Fruit fly (Drosophila melanogaster) whole organism, embryonic: ENCODE measurements around the gene Mst36Fb.

ENCODE experiments used
- Adf1 ChIP-seq: fragments of 200-800 bp; sonication (Bioruptor generic); IDR thresholded peaks from 2 replicates; pipeline ENCODE4 v1.3.6; 2022; ENCODE audit warnings: missing biosample characterization, missing genetic modification characterization
- Atf3 ChIP-seq: fragments of 200-800 bp; sonication (Bioruptor generic); optimal IDR thresholded peaks from 3 replicates; lab custom pipeline; 2016; ENCODE audit warnings: missing biosample characterization, missing genetic modification characterization
- Atf6 ChIP-seq: fragments of 200-800 bp; sonication (Bioruptor generic); IDR thresholded peaks from 2 replicates; pipeline ENCODE4 v1.3.6; 2022; ENCODE audit warnings: missing biosample characterization, missing genetic modification characterization
- Blimp-1 ChIP-seq: fragments of 200-800 bp; sonication (Bioruptor generic); optimal IDR thresholded peaks from 3 replicates; lab custom pipeline; 2018; ENCODE audit warnings: missing biosample characterization, missing genetic modification characterization, mild to moderate bottlenecking, moderate library complexity, missing genetic modification reagents
- Bteb2 ChIP-seq: fragments of 200-800 bp; sonication (Bioruptor generic); optimal IDR thresholded peaks from 2 replicates; lab custom pipeline; 2016; ENCODE audit warnings: missing biosample characterization, missing genetic modification characterization
- CG10147 ChIP-seq: fragments of 200-800 bp; sonication (Bioruptor generic); optimal IDR thresholded peaks from 2 replicates; lab custom pipeline; 2019; ENCODE audit warnings: missing biosample characterization, mild to moderate bottlenecking, missing genetic modification characterization, moderate library complexity
- CG11247 ChIP-seq: fragments of 200-800 bp; sonication (Bioruptor generic); IDR thresholded peaks from 2 replicates; pipeline ENCODE4 v1.3.6; 2022; ENCODE audit warnings: missing biosample characterization, missing genetic modification characterization
- CG11504 ChIP-seq: fragments of 200-800 bp; sonication (Bioruptor generic); optimal IDR thresholded peaks from 3 replicates; lab custom pipeline; 2019; ENCODE audit warnings: missing biosample characterization, mild to moderate bottlenecking, missing genetic modification characterization, moderate library complexity
- CG11696 ChIP-seq: fragments of 200-800 bp; sonication (Bioruptor generic); IDR thresholded peaks from 2 replicates; pipeline ENCODE4 v1.3.6; 2022; ENCODE audit warnings: missing biosample characterization, missing genetic modification characterization
- CG12769 ChIP-seq: fragments of 200-800 bp; sonication (Bioruptor generic); optimal IDR thresholded peaks from 2 replicates; lab custom pipeline; 2019; ENCODE audit warnings: missing biosample characterization, mild to moderate bottlenecking, missing genetic modification characterization, moderate library complexity
- CG13287 ChIP-seq: fragments of 200-800 bp; sonication (Bioruptor generic); IDR thresholded peaks from 2 replicates; pipeline ENCODE4 v1.3.6; 2022; ENCODE audit warnings: missing biosample characterization, missing genetic modification characterization; ENCODE audit not compliant: partially characterized antibody
- CG13624 ChIP-seq: fragments of 200-800 bp; sonication (Bioruptor generic); optimal IDR thresholded peaks from 2 replicates; lab custom pipeline; 2016; ENCODE audit warnings: missing biosample characterization, missing genetic modification characterization
- CG1603 ChIP-seq: fragments of 200-800 bp; sonication (Bioruptor generic); optimal IDR thresholded peaks from 2 replicates; lab custom pipeline; 2019; ENCODE audit warnings: missing biosample characterization, mild to moderate bottlenecking, missing genetic modification characterization, moderate library complexity
- CG17829 ChIP-seq: fragments of 200-800 bp; optimal IDR thresholded peaks from 2 replicates; lab custom pipeline; 2019; ENCODE audit warnings: missing biosample characterization, mild to moderate bottlenecking, missing genetic modification characterization, moderate library complexity
- CG17912 ChIP-seq: fragments of 200-800 bp; sonication (Bioruptor generic); optimal IDR thresholded peaks from 2 replicates; lab custom pipeline; 2018; ENCODE audit warnings: missing biosample characterization, mild to moderate bottlenecking, missing genetic modification characterization
- CG32767 ChIP-seq: fragments of 200-800 bp; sonication (Bioruptor generic); IDR thresholded peaks from 2 replicates; pipeline ENCODE4 v1.3.6; 2022; ENCODE audit warnings: missing biosample characterization, missing genetic modification characterization
- CG3995 ChIP-seq: fragments of 200-800 bp; sonication (Bioruptor generic); optimal IDR thresholded peaks from 3 replicates; lab custom pipeline; 2016; ENCODE audit warnings: missing biosample characterization, missing genetic modification characterization
- CG6175 ChIP-seq: fragments of 200-800 bp; sonication (Bioruptor generic); IDR thresholded peaks from 3 replicates; pipeline ENCODE4 v1.3.6; 2022; ENCODE audit warnings: missing biosample characterization, missing genetic modification characterization
- CG9932 ChIP-seq: fragments of 200-800 bp; sonication (Bioruptor generic); IDR thresholded peaks from 2 replicates; pipeline ENCODE4 v1.3.6; 2022; ENCODE audit warnings: missing biosample characterization, missing genetic modification characterization
- Dad ChIP-seq: fragments of 200-800 bp; sonication (Bioruptor generic); optimal IDR thresholded peaks from 3 replicates; lab custom pipeline; 2016; ENCODE audit warnings: missing biosample characterization, missing genetic modification characterization
- Dek ChIP-seq: fragments of 200-800 bp; sonication (Bioruptor generic); optimal IDR thresholded peaks from 3 replicates; lab custom pipeline; 2019; ENCODE audit warnings: missing biosample characterization, mild to moderate bottlenecking, missing genetic modification characterization, moderate library complexity
- Drgx ChIP-seq: fragments of 200-800 bp; sonication (Bioruptor generic); IDR thresholded peaks from 2 replicates; pipeline ENCODE4 v1.3.6; 2022; ENCODE audit warnings: missing biosample characterization, missing genetic modification characterization
- HLH3B ChIP-seq: fragments of 200-800 bp; sonication (Bioruptor generic); IDR thresholded peaks from 2 replicates; pipeline ENCODE4 v1.3.6; 2022; ENCODE audit warnings: missing biosample characterization, missing genetic modification characterization
- HLHmδ ChIP-seq: fragments of 200-800 bp; sonication (Bioruptor generic); optimal IDR thresholded peaks from 2 replicates; lab custom pipeline; 2018; ENCODE audit warnings: missing biosample characterization, mild to moderate bottlenecking, missing genetic modification characterization, moderate library complexity
- Hr51 ChIP-seq, 2 experiments: fragments of 200-800 bp; sonication (Bioruptor generic); optimal IDR thresholded peaks; 2 replicates in 1 of 2; 3 replicates in 1 of 2; lab custom pipeline; 2016 to 2018; ENCODE audit warnings: missing biosample characterization in 2 of 2, missing genetic modification characterization in 2 of 2, mild to moderate bottlenecking in 1 of 2, moderate library complexity in 1 of 2
- Med ChIP-seq: fragments of 200-800 bp; sonication (Bioruptor generic); peaks from one replicate; lab custom pipeline; 2016; ENCODE audit warnings: missing biosample characterization, missing genetic modification characterization, mild to moderate bottlenecking, inconsistent platforms, moderate library complexity
- Neu2 ChIP-seq: fragments of 200-800 bp; sonication (Bioruptor generic); optimal IDR thresholded peaks from 3 replicates; lab custom pipeline; 2016; ENCODE audit warnings: missing biosample characterization, missing genetic modification characterization, borderline replicate concordance
- Side ChIP-seq: fragments of 200-800 bp; sonication (Bioruptor generic); optimal IDR thresholded peaks from 2 replicates; lab custom pipeline; 2016; ENCODE audit warnings: missing biosample characterization, missing genetic modification characterization
- Six4 ChIP-seq: fragments of 200-800 bp; sonication (Bioruptor generic); optimal IDR thresholded peaks from 2 replicates; lab custom pipeline; 2016; ENCODE audit warnings: missing biosample characterization, missing genetic modification characterization
- Spps ChIP-seq: fragments of 200-800 bp; sonication (Bioruptor generic); optimal IDR thresholded peaks from 2 replicates; lab custom pipeline; 2018; ENCODE audit warnings: missing biosample characterization, mild to moderate bottlenecking, missing genetic modification characterization
- Taf1 ChIP-seq: fragments of 200-800 bp; sonication (Bioruptor generic); IDR thresholded peaks from 2 replicates; pipeline ENCODE4 v1.3.6; 2022; ENCODE audit warnings: missing biosample characterization, missing genetic modification characterization
- ato ChIP-seq: fragments of 200-800 bp; sonication (Bioruptor generic); IDR thresholded peaks from 2 replicates; pipeline ENCODE4 v1.3.6; 2022; ENCODE audit warnings: missing biosample characterization, missing genetic modification characterization; ENCODE audit not compliant: partially characterized antibody
- dimm ChIP-seq: fragments of 200-800 bp; sonication (Bioruptor generic); IDR thresholded peaks from 2 replicates; pipeline ENCODE4 v1.3.6; 2022; ENCODE audit warnings: missing biosample characterization, missing genetic modification characterization
- disco-r ChIP-seq: fragments of 200-800 bp; sonication (Bioruptor generic); optimal IDR thresholded peaks from 2 replicates; lab custom pipeline; 2016; ENCODE audit warnings: missing biosample characterization, missing genetic modification characterization
- dmrt99B ChIP-seq: fragments of 200-800 bp; sonication (Bioruptor generic); optimal IDR thresholded peaks from 2 replicates; lab custom pipeline; 2018; ENCODE audit warnings: missing biosample characterization, mild to moderate bottlenecking, missing genetic modification characterization, moderate library complexity
- dpn ChIP-seq, 2 experiments: fragments of 200-800 bp; sonication (Bioruptor generic); optimal IDR thresholded peaks; 3 replicates each; lab custom pipeline; 2016; ENCODE audit warnings: missing biosample characterization in 2 of 2, missing genetic modification characterization in 2 of 2
- fd64A ChIP-seq: fragments of 200-800 bp; sonication (Bioruptor generic); optimal IDR thresholded peaks from 3 replicates; lab custom pipeline; 2018; ENCODE audit warnings: missing biosample characterization, mild to moderate bottlenecking, missing genetic modification characterization
- hkb ChIP-seq, 2 experiments: fragments of 200-800 bp in 1 of 2; fragments of >200 bp in 1 of 2; sonication (Bioruptor generic) in 1 of 2; IDR thresholded peaks in 1 of 2; optimal IDR thresholded peaks in 1 of 2; 2 replicates each; pipeline versions ENCODE4 v1.3.6 to Lab custom; 2017 to 2022; ENCODE audit warnings: missing biosample characterization in 1 of 2, missing genetic modification characterization in 1 of 2
- jumu ChIP-seq: fragments of 200-800 bp; sonication (Bioruptor generic); optimal IDR thresholded peaks from 3 replicates; lab custom pipeline; 2016; ENCODE audit warnings: missing biosample characterization, missing genetic modification characterization
- luna ChIP-seq: fragments of 200-800 bp; sonication (Bioruptor generic); optimal IDR thresholded peaks from 2 replicates; lab custom pipeline; 2016; ENCODE audit warnings: missing biosample characterization, missing genetic modification characterization
- nom ChIP-seq: fragments of 200-800 bp; sonication (Bioruptor generic); optimal IDR thresholded peaks from 2 replicates; lab custom pipeline; 2017; ENCODE audit warnings: missing biosample characterization, missing genetic modification characterization, mild to moderate bottlenecking, moderate library complexity, missing genetic modification reagents
- row ChIP-seq: fragments of 200-800 bp; sonication (Bioruptor generic); IDR thresholded peaks from 3 replicates; pipeline ENCODE4 v1.3.6; 2022; ENCODE audit warnings: missing biosample characterization, missing genetic modification characterization
- sob ChIP-seq: fragments of 200-800 bp; sonication (Bioruptor generic); IDR thresholded peaks from 2 replicates; pipeline ENCODE4 v1.3.6; 2022; ENCODE audit warnings: missing biosample characterization, missing genetic modification characterization
- ssp ChIP-seq: fragments of 200-800 bp; sonication (Bioruptor generic); IDR thresholded peaks from 2 replicates; pipeline ENCODE4 v1.3.6; 2022; ENCODE audit warnings: missing biosample characterization, missing genetic modification characterization
- trem ChIP-seq: fragments of 200-800 bp; optimal IDR thresholded peaks from 3 replicates; lab custom pipeline; 2019; ENCODE audit warnings: missing biosample characterization, mild to moderate bottlenecking, missing genetic modification characterization, moderate library complexity
- twi ChIP-seq: fragments of 200-800 bp; optimal IDR thresholded peaks from 2 replicates; lab custom pipeline; 2019; ENCODE audit warnings: missing biosample characterization, mild to moderate bottlenecking, missing genetic modification characterization, moderate library complexity
- zfh1 ChIP-seq: fragments of 200-800 bp; sonication (Bioruptor generic); IDR thresholded peaks from 3 replicates; pipeline ENCODE4 v1.3.6; 2022; ENCODE audit warnings: missing biosample characterization, missing genetic modification characterization

Mst36Fb gene

dm6 chr2L:18676948-18677820, 2.3 kb upstream of the Mst36Fb start, which contains the start of the genes Mst36Fa and CG31751 (continued):
- TF ChIP-seq Hr51 (GFP tag; optimal IDR thresholded peaks at IDR 0.05; lab: Kevin White, UChicago) (peak; percentile 43 to 75), sob (GFP tag; lab: Robert Waterston, UW) (peak; percentile 79), CG11504 (peak; percentile 67), disco-r (GFP tag; lab: Kevin White, UChicago) (peak; percentile 77), CG6175 (GFP tag; lab: Robert Waterston, UW) (peak; percentile 46; the same call in 1 of the 3 replicates), CG32767 (GFP tag; lab: Robert Waterston, UW) (peak; percentile 60), Atf6 (peak; percentile 83), CG9932 (GFP tag; lab: Robert Waterston, UW) (peak; percentile 32; the same call in 1 of the 2 replicates), ssp (GFP tag; lab: Robert Waterston, UW) (0 out of 2 replicates have a peak, but pooled peaks have one; percentile 29), CG11247 (peak; percentile 74; the same call in 1 of the 2 replicates), dmrt99B (tag; lab: Kevin White, UChicago) (peak; percentile 79), Side (peak; percentile 75), twi (tag; lab: Kevin White, UChicago) (peak; percentile 8), HLHmδ (GFP tag; lab: Kevin White, UChicago) (peak; percentile 72), Med (GFP tag; lab: Kevin White, UChicago) (peak; percentile 94), Blimp-1 (peak; percentile 79), zfh1 (GFP tag; lab: Robert Waterston, UW) (peak; percentile 55; the same call in 1 of the 3 replicates), CG17912 (GFP tag; lab: Kevin White, UChicago) (peak; percentile 76), CG11696 (GFP tag; lab: Robert Waterston, UW) (peak; percentile 55; the same call in 1 of the 2 replicates), CG1603 (tag; lab: Kevin White, UChicago) (peak; percentile 53), fd64A (peak; percentile 88), trem (tag; lab: Kevin White, UChicago) (peak; percentile 7), Drgx (GFP tag; lab: Robert Waterston, UW) (no peak), Dek (peak; percentile 76), Atf3 (peak; percentile 2), CG10147 (GFP tag; lab: Kevin White, UChicago) (no peak), Dad (GFP tag; lab: Kevin White, UChicago) (peak; percentile 70), Taf1 (GFP tag; lab: Robert Waterston, UW) (0 out of 2 replicates have a peak, but pooled peaks have one; percentile 15), ato (GFP tag; lab: Robert Waterston, UW) (0 out of 2 replicates have a peak, but pooled peaks have one; percentile 7), CG17829 (tag; lab: Kevin White, UChicago) (peak; percentile 31), dimm (GFP tag; lab: Robert Waterston, UW) (no peak), nom (GFP tag; lab: Kevin White, UChicago) (no peak), CG12769 (peak; percentile 89), Adf1 (GFP tag; lab: Robert Waterston, UW) (peak; percentile 40; the same call in 1 of the 2 replicates), Six4 (peak; percentile 30), CG13624 (GFP tag; lab: Kevin White, UChicago) (peak; percentile 75), luna (GFP tag; lab: Kevin White, UChicago) (peak; percentile 63), row (GFP tag; lab: Robert Waterston, UW) (peak; percentile 42; the same call in 1 of the 3 replicates), Bteb2 (GFP tag; lab: Kevin White, UChicago) (peak; percentile 64), Neu2 (GFP tag; lab: Kevin White, UChicago) (no peak), Spps (tag; lab: Kevin White, UChicago) (no peak), hkb (optimal IDR thresholded peaks at IDR 0.05; lab: Kevin White, UChicago) (no peak), hkb (GFP tag; IDR thresholded peaks at IDR 0.05; lab: Robert Waterston, UW) (peak; percentile 79), CG3995 (peak; percentile 10), HLH3B (GFP tag; lab: Robert Waterston, UW) (peak; percentile 71; the same call in 1 of the 2 replicates), CG13287 (GFP tag; lab: Robert Waterston, UW) (peak; percentile 22; the same call in 1 of the 2 replicates), dpn (GFP tag; optimal IDR thresholded peaks at IDR 0.05; lab: Kevin White, UChicago) (peak; percentile 63 to 70), jumu (peak; percentile 55)
